Worm (Caenorhabditis elegans): ENCODE data around the gene pat-2.
A peak's percentile ranks its signal among the peaks of the same experiment; 100 is the strongest.

DNA sequence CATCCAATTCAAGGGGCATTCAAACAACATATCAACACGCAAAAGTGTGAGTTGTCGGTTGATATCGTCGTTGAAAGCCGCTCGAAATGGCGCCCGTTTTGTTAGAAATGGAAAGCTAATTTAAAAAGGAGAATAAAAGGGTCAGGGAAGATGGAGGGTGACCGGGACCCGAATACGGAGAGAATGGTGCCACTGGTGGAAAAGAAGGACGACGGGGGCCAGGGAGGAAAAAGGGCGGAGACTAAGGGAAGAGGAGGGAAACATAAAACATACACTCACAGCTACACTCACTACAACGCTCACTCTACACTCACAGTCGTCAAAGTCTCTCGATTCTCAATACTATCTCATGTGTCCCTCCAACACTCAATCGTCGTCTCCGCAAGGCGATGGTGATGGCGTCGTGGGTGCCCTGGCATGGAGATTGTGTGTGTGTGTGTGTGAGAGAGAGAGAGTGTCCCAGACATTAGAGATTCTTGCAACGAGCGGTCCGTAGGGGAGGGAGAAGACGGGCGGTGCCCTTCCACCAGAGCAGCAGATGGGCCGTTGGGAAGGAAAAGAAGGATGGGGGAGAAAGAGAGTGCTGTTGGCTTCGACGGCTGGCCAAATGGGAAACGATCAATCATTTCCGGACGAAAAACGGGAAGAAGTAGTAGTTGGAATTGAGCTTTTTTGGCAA lies 55.4 kb downstream of the pat-2 start:
- TF ChIP-seq him-1 (tag; optimal IDR thresholded peaks at IDR 0.05) (no peak), lin-54 (GFP tag; optimal IDR thresholded peaks at IDR 0.05) (peak; percentile 34), ama-1 (optimal IDR thresholded peaks at IDR 0.05) (peak; percentile 73), ama-1 (GFP tag; optimal IDR thresholded peaks at IDR 0.05) (no peak), nhr-90 (tag; optimal IDR thresholded peaks at IDR 0.05) (no peak)
